Worm (Caenorhabditis elegans) whole organism, L2 larva: Measurements from ENCODE around the gene C16C8.22.

Experiments
- F13H6.1 ChIP-seq: sonication (generic microtip); optimal IDR thresholded peaks from 2 replicates; lab custom pipeline; 2016; ENCODE audit warnings: missing genetic modification characterization, missing compliant biosample characterization
- ZK546.5 ChIP-seq: sonication (generic microtip); optimal IDR thresholded peaks from 2 replicates; lab custom pipeline; 2017; ENCODE audit warnings: missing biosample characterization, missing genetic modification characterization
- alr-1 ChIP-seq: fragments of 150-350 bp; optimal IDR thresholded peaks from 2 replicates; lab custom pipeline; 2014; ENCODE audit warnings: missing biosample characterization, missing genetic modification characterization
- blmp-1 ChIP-seq: sonication (generic microtip); optimal IDR thresholded peaks from 2 replicates; lab custom pipeline; 2017; ENCODE audit warnings: missing genetic modification characterization, mild to moderate bottlenecking, missing compliant biosample characterization, antibody characterized with exemption, moderate library complexity; ENCODE audit not compliant: insufficient read depth
- ceh-82 ChIP-seq: fragments of 150-350 bp; optimal IDR thresholded peaks from 2 replicates; lab custom pipeline; 2014; ENCODE audit warnings: missing biosample characterization, missing genetic modification characterization
- lin-13 ChIP-seq: fragments of 150-350 bp; optimal IDR thresholded peaks from 2 replicates; lab custom pipeline; 2014; ENCODE audit warnings: missing biosample characterization, missing genetic modification reagents, missing genetic modification characterization
- mdl-1 ChIP-seq, 2 experiments: fragments of 150-350 bp in 1 of 2; sonication (generic microtip) in 1 of 2; optimal IDR thresholded peaks; 2 replicates each; lab custom pipeline; 2017; ENCODE audit warnings: missing biosample characterization in 2 of 2, missing genetic modification characterization in 2 of 2
- nhr-12 ChIP-seq: fragments of 150-350 bp; optimal IDR thresholded peaks from 2 replicates; lab custom pipeline; 2014; ENCODE audit warnings: missing biosample characterization, missing genetic modification characterization
- nhr-25 ChIP-seq: fragments of 150-350 bp; sonication (generic microtip); optimal IDR thresholded peaks from 3 replicates; lab custom pipeline; 2014; ENCODE audit warnings: missing biosample characterization, missing genetic modification characterization
- nhr-77 ChIP-seq: fragments of 150-350 bp; optimal IDR thresholded peaks from 2 replicates; lab custom pipeline; 2014; ENCODE audit warnings: missing biosample characterization, missing genetic modification characterization
- peb-1 ChIP-seq: fragments of 150-350 bp; optimal IDR thresholded peaks from 2 replicates; lab custom pipeline; 2014; ENCODE audit warnings: missing biosample characterization, missing genetic modification characterization
- unc-39 ChIP-seq: fragments of 150-350 bp; optimal IDR thresholded peaks from 2 replicates; lab custom pipeline; 2014; ENCODE audit warnings: missing biosample characterization, missing genetic modification characterization
- ztf-4 ChIP-seq: fragments of 150-350 bp; optimal IDR thresholded peaks from 2 replicates; lab custom pipeline; 2014; ENCODE audit warnings: missing biosample characterization, missing genetic modification characterization

- TF ChIP-seq ztf-4 (tag; lab: Kevin White, UChicago) (no peak), lin-13 (GFP tag; lab: Kevin White, UChicago) (no peak), mdl-1 (tag; optimal IDR thresholded peaks at IDR 0.05; lab: Kevin White, UChicago) (no peak), ZK546.5 (tag; lab: Kevin White, UChicago) (no peak), nhr-25 (tag; lab: Kevin White, UChicago) (no peak), ceh-82 (tag; lab: Kevin White, UChicago) (no peak), unc-39 (tag; lab: Kevin White, UChicago) (no peak), peb-1 (tag; lab: Kevin White, UChicago) (no peak), blmp-1 (tag; lab: Kevin White, UChicago) (no peak), F13H6.1 (tag; lab: Kevin White, UChicago) (no peak), nhr-77 (no peak), nhr-12 (tag; lab: Kevin White, UChicago) (no peak), alr-1 (tag; lab: Kevin White, UChicago) (no peak)
These were observed 33.5 kb upstream of the C16C8.22 start for ce11 chrII:3476536-3476935.
